Worm (Caenorhabditis elegans): ENCODE measurements around the gene F10D2.10.

The F10D2.10 gene

ce11 chrV:7112223-7112622, 43.8 kb downstream of the F10D2.10 start:
- TF ChIP-seq blmp-1 (tag; optimal IDR thresholded peaks at IDR 0.05) (no peak), ceh-63 (GFP tag; optimal IDR thresholded peaks at IDR 0.05) (peak; percentile 84), unc-86 (tag; optimal IDR thresholded peaks at IDR 0.05) (no peak)

- TF ChIP-seq lsy-2 (tag; optimal IDR thresholded peaks at IDR 0.05) (peak in 1 of 2 experiments; percentile 23), lin-14 (GFP tag; optimal IDR thresholded peaks at IDR 0.05) (peak; percentile 79), nhr-71 (tag; optimal IDR thresholded peaks at IDR 0.05) (peak; percentile 28), fkh-10 (GFP tag; optimal IDR thresholded peaks at IDR 0.05) (peak; percentile 89), nhr-76 (tag; optimal IDR thresholded peaks at IDR 0.05) (no peak), nhr-90 (tag; optimal IDR thresholded peaks at IDR 0.05; ENCODE audit: poor library complexity) (no peak), mdl-1 (tag; optimal IDR thresholded peaks at IDR 0.05) (no peak), irx-1 (tag; optimal IDR thresholded peaks at IDR 0.05) (peak; percentile 12), ces-1 (GFP tag; optimal IDR thresholded peaks at IDR 0.05) (peak; percentile 63), blmp-1 (tag; optimal IDR thresholded peaks at IDR 0.05) (peak; percentile 22), vab-15 (tag; optimal IDR thresholded peaks at IDR 0.05) (no peak)
These were observed 44.7 kb downstream of the F10D2.10 start for ce11 chrV:7111276-7111675.

DNA sequence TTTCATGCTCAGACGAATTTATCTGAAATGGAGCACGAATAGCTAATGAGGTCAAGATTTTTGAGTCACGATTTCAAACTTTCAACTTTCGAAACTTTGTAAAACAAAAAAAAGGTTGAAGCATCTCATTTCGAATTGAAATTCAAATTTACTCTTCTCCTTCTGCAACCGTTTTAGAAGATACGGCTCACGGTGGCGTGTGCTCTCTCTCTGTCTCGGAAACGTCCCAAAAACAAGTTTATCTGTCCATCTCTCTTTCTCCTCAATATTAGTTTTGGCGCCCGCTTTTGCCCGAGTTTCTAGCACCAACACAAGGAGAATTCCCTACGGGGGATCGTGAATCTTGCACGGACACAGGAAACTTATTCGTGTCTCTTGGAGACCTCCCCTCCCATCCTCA, 45.6 kb downstream of the F10D2.10 start:
- TF ChIP-seq fkh-10 (GFP tag; optimal IDR thresholded peaks at IDR 0.05) (peak; percentile 55), lin-14 (GFP tag; optimal IDR thresholded peaks at IDR 0.05) (peak; percentile 26), lin-13 (GFP tag; optimal IDR thresholded peaks at IDR 0.05) (no peak)

ce11 chrV:7106499-7107152, 49.4 kb downstream of the F10D2.10 start:
- peak; percentile 60 for TF ChIP-seq fkh-10 (GFP tag; optimal IDR thresholded peaks at IDR 0.05)
- no peak for TF ChIP-seq unc-30 (tag; optimal IDR thresholded peaks at IDR 0.05)
- peak; percentile 44 for TF ChIP-seq lin-14 (GFP tag; optimal IDR thresholded peaks at IDR 0.05)
- TF ChIP-seq unc-130 (tag; optimal IDR thresholded peaks at IDR 0.05) = no peak
- no peak for TF ChIP-seq ztf-11 (tag; optimal IDR thresholded peaks at IDR 0.05)
- no peak for TF ChIP-seq lin-13 (GFP tag; optimal IDR thresholded peaks at IDR 0.05)

Measured in whole organism, L1 larva.